Fruit fly (Drosophila melanogaster) whole organism: Measurements from ENCODE around the gene Cypl.

Experiments
- CG8478 ChIP-seq: fragments of >200 bp; optimal IDR thresholded peaks from 2 replicates; lab custom pipeline; 2018; ENCODE audit warnings: inconsistent platforms
- Dll ChIP-seq: fragments of >200 bp; optimal IDR thresholded peaks from 2 replicates; lab custom pipeline; 2017

DNA sequence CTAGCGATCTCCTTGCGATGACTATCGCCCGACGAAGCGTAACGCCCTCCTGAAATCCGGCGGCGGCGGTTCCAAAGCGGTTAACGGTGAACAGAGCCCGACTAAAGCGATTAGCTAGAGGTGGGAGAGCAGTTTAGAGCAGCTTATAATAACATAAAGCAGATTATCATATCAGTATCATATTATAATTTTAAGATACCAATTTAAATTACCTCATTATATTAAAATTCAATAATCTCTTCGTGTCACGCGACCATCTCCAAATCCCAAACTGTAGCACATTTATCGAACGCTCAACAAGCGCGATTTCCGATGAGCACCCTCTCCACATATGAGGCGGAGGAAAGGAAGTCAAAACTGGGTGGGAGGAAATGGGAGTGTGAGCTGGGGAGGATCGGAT, 8.9 kb downstream of the Cypl start:
- TF ChIP-seq CG8478 (lab: Kevin White, UChicago): no peak
- no peak for TF ChIP-seq Dll (lab: Kevin White, UChicago)
